Fruit fly (Drosophila melanogaster) whole organism, embryonic: ENCODE data around the gene Grx5.
A peak's percentile ranks its signal among the peaks of the same experiment; 100 is the strongest.

ENCODE experiments used
- CG10366 ChIP-seq: fragments of 200-800 bp; sonication (Bioruptor generic); IDR thresholded peaks from 2 replicates; pipeline ENCODE4 v1.3.6; 2022; ENCODE audit warnings: missing biosample characterization, missing genetic modification characterization
- CG10654 ChIP-seq: fragments of 200-800 bp; sonication (Bioruptor generic); optimal IDR thresholded peaks from 2 replicates; lab custom pipeline; 2016; ENCODE audit warnings: missing biosample characterization, missing genetic modification characterization
- CG10959 ChIP-seq: fragments of 200-800 bp; sonication (Bioruptor generic); IDR thresholded peaks from 2 replicates; pipeline ENCODE4 v1.3.6; 2022; ENCODE audit warnings: missing biosample characterization, missing genetic modification characterization
- CG11085 ChIP-seq: fragments of 200-800 bp; sonication (Bioruptor generic); IDR thresholded peaks from 2 replicates; pipeline ENCODE4 v1.3.6; 2022; ENCODE audit warnings: missing biosample characterization, missing genetic modification characterization
- CG11398 ChIP-seq: fragments of 200-800 bp; sonication (Bioruptor generic); optimal IDR thresholded peaks from 2 replicates; lab custom pipeline; 2016; ENCODE audit warnings: missing biosample characterization, missing genetic modification characterization
- CG12071 ChIP-seq: fragments of 200-800 bp; sonication (Bioruptor generic); optimal IDR thresholded peaks from 3 replicates; lab custom pipeline; 2018; ENCODE audit warnings: missing biosample characterization, mild to moderate bottlenecking, missing genetic modification characterization
- CG12104 ChIP-seq: fragments of 200-800 bp; sonication (Bioruptor generic); optimal IDR thresholded peaks from 3 replicates; lab custom pipeline; 2016; ENCODE audit warnings: missing biosample characterization, missing genetic modification characterization
- CG13123 ChIP-seq: fragments of 200-800 bp; sonication (Bioruptor generic); optimal IDR thresholded peaks from 2 replicates; lab custom pipeline; 2016; ENCODE audit warnings: missing biosample characterization, missing genetic modification characterization
- CG13424 ChIP-seq: fragments of 200-800 bp; sonication (Bioruptor generic); optimal IDR thresholded peaks from 2 replicates; lab custom pipeline; 2019; ENCODE audit warnings: missing biosample characterization, mild to moderate bottlenecking, missing genetic modification characterization, moderate library complexity
- CG15011 ChIP-seq: fragments of 200-800 bp; sonication (Bioruptor generic); optimal IDR thresholded peaks from 3 replicates; lab custom pipeline; 2018; ENCODE audit warnings: missing biosample characterization, mild to moderate bottlenecking, missing genetic modification characterization
- CG18011 ChIP-seq: fragments of 200-800 bp; sonication (Bioruptor generic); optimal IDR thresholded peaks from 2 replicates; lab custom pipeline; 2017; ENCODE audit warnings: missing biosample characterization, missing genetic modification characterization, mild to moderate bottlenecking, moderate library complexity, missing genotype
- CG1832 ChIP-seq: fragments of 200-800 bp; sonication (Bioruptor generic); optimal IDR thresholded peaks from 2 replicates; lab custom pipeline; 2017; ENCODE audit warnings: missing biosample characterization, mild to moderate bottlenecking, missing genetic modification characterization, inconsistent platforms
- CG32532 ChIP-seq: fragments of 200-800 bp; sonication (Bioruptor generic); IDR thresholded peaks from 2 replicates; pipeline ENCODE4 v1.3.6; 2022; ENCODE audit warnings: missing biosample characterization, missing genetic modification characterization
- CG33557 ChIP-seq: fragments of 200-800 bp; sonication (Bioruptor generic); optimal IDR thresholded peaks from 2 replicates; lab custom pipeline; 2019; ENCODE audit warnings: missing biosample characterization, mild to moderate bottlenecking, missing genetic modification characterization, moderate library complexity
- CG3726 ChIP-seq: fragments of 200-800 bp; sonication (Bioruptor generic); IDR thresholded peaks from 3 replicates; pipeline ENCODE4, ENCODE4 v1.3.6; 2022; ENCODE audit warnings: missing biosample characterization, missing genetic modification characterization
- CG4328 ChIP-seq: fragments of 200-800 bp; sonication (Bioruptor generic); optimal IDR thresholded peaks from 3 replicates; lab custom pipeline; 2017; ENCODE audit warnings: missing biosample characterization, missing genetic modification reagents, missing genetic modification characterization
- CG4617 ChIP-seq: fragments of 200-800 bp; sonication (Bioruptor generic); optimal IDR thresholded peaks from 3 replicates; lab custom pipeline; 2016; ENCODE audit warnings: missing biosample characterization, missing genetic modification characterization, borderline replicate concordance
- CG5180 ChIP-seq: fragments of 200-800 bp; sonication (Bioruptor generic); optimal IDR thresholded peaks from 3 replicates; lab custom pipeline; 2017; ENCODE audit warnings: missing biosample characterization, missing genetic modification characterization, mild to moderate bottlenecking, moderate library complexity, missing genetic modification reagents
- CG6854 ChIP-seq: fragments of 200-800 bp; sonication (Bioruptor generic); optimal IDR thresholded peaks from 3 replicates; lab custom pipeline; 2017; ENCODE audit warnings: missing biosample characterization, mild to moderate bottlenecking, missing genetic modification characterization
- CG7556 ChIP-seq: fragments of 200-800 bp; sonication (Bioruptor generic); optimal IDR thresholded peaks from 2 replicates; lab custom pipeline; 2017; ENCODE audit warnings: missing biosample characterization, mild to moderate bottlenecking, missing genetic modification characterization
- CG8290 ChIP-seq, 3 experiments: fragments of 200-800 bp; sonication (Bioruptor generic); optimal IDR thresholded peaks; 2 replicates each; lab custom pipeline; 2016 to 2019; ENCODE audit warnings: missing biosample characterization in 3 of 3, missing genetic modification characterization in 3 of 3, mild to moderate bottlenecking in 2 of 3, moderate library complexity in 1 of 3
- CG9609 ChIP-seq: fragments of 200-800 bp; sonication (Bioruptor generic); optimal IDR thresholded peaks from 3 replicates; lab custom pipeline; 2016; ENCODE audit warnings: missing biosample characterization, missing genetic modification characterization
- CG9727 ChIP-seq: fragments of 200-800 bp; sonication (Bioruptor generic); optimal IDR thresholded peaks from 3 replicates; lab custom pipeline; 2017; ENCODE audit warnings: missing biosample characterization, mild to moderate bottlenecking, missing genetic modification characterization
- D ChIP-seq, 2 experiments: fragments of 200-800 bp in 1 of 2; fragments of >200 bp in 1 of 2; sonication (Bioruptor generic) in 1 of 2; optimal IDR thresholded peaks; 2 replicates in 1 of 2; 3 replicates in 1 of 2; lab custom pipeline; 2017; ENCODE audit warnings: mild to moderate bottlenecking in 1 of 2, missing biosample characterization in 1 of 2, missing genetic modification characterization in 1 of 2, missing genetic modification reagents in 1 of 2
- ERR ChIP-seq: fragments of 200-800 bp; sonication (Bioruptor generic); optimal IDR thresholded peaks from 2 replicates; lab custom pipeline; 2016; ENCODE audit warnings: missing biosample characterization, missing genetic modification characterization
- Fer1 ChIP-seq: fragments of 200-800 bp; sonication (Bioruptor generic); optimal IDR thresholded peaks from 2 replicates; lab custom pipeline; 2017; ENCODE audit warnings: missing biosample characterization, mild to moderate bottlenecking, missing genetic modification characterization
- Hmr ChIP-seq: fragments of 200-800 bp; sonication (Bioruptor generic); optimal IDR thresholded peaks from 3 replicates; lab custom pipeline; 2017; ENCODE audit warnings: mild to moderate bottlenecking, missing biosample characterization, missing genetic modification reagents, missing genetic modification characterization
- Hr39 ChIP-seq: fragments of >200 bp; optimal IDR thresholded peaks from 2 replicates; lab custom pipeline; 2017
- Mad ChIP-seq: fragments of 200-800 bp; sonication (Bioruptor generic); optimal IDR thresholded peaks from 2 replicates; lab custom pipeline; 2016; ENCODE audit warnings: missing biosample characterization, missing genetic modification characterization
- Max ChIP-seq: fragments of 200-800 bp; sonication (Bioruptor generic); optimal IDR thresholded peaks from 2 replicates; lab custom pipeline; 2016; ENCODE audit warnings: missing biosample characterization, mild to moderate bottlenecking, missing genetic modification characterization
- Mrtf ChIP-seq: fragments of 200-800 bp; sonication (Bioruptor generic); IDR thresholded peaks from 3 replicates; pipeline ENCODE4 v1.3.6; 2022; ENCODE audit warnings: missing biosample characterization, missing genetic modification characterization
- Vsx1 ChIP-seq: fragments of 200-800 bp; sonication (Bioruptor generic); optimal IDR thresholded peaks from 2 replicates; lab custom pipeline; 2017; ENCODE audit warnings: missing biosample characterization, mild to moderate bottlenecking, missing genetic modification characterization, missing genetic modification reagents
- Xbp1 ChIP-seq: fragments of 200-800 bp; sonication (Bioruptor generic); optimal IDR thresholded peaks from 3 replicates; lab custom pipeline; 2016; ENCODE audit warnings: missing biosample characterization, mild to moderate bottlenecking, missing genetic modification characterization
- ato ChIP-seq: fragments of 200-800 bp; sonication (Bioruptor generic); IDR thresholded peaks from 2 replicates; pipeline ENCODE4 v1.3.6; 2022; ENCODE audit warnings: missing biosample characterization, missing genetic modification characterization; ENCODE audit not compliant: partially characterized antibody
- bbx ChIP-seq: fragments of 200-800 bp; sonication (Bioruptor generic); IDR thresholded peaks from 2 replicates; pipeline ENCODE4 v1.3.6; 2022; ENCODE audit warnings: missing biosample characterization, missing genetic modification characterization; ENCODE audit not compliant: partially characterized antibody
- bigmax ChIP-seq: fragments of 200-800 bp; sonication (Bioruptor generic); optimal IDR thresholded peaks from 2 replicates; lab custom pipeline; 2018; ENCODE audit warnings: missing biosample characterization, mild to moderate bottlenecking, missing genetic modification characterization
- caup ChIP-seq: fragments of 200-800 bp; sonication (Bioruptor generic); optimal IDR thresholded peaks from 3 replicates; lab custom pipeline; 2017; ENCODE audit warnings: missing biosample characterization, mild to moderate bottlenecking, missing genetic modification characterization, moderate library complexity; ENCODE audit not compliant: severe bottlenecking
- crc ChIP-seq: fragments of 200-800 bp; sonication (Bioruptor generic); optimal IDR thresholded peaks from 2 replicates; lab custom pipeline; 2016; ENCODE audit warnings: missing biosample characterization, missing genetic modification characterization
- gem ChIP-seq: fragments of 200-800 bp; sonication (Bioruptor generic); optimal IDR thresholded peaks from 2 replicates; lab custom pipeline; 2019; ENCODE audit warnings: missing biosample characterization, mild to moderate bottlenecking, missing genetic modification characterization, moderate library complexity
- hbn ChIP-seq: fragments of 200-800 bp; sonication (Bioruptor generic); IDR thresholded peaks from 2 replicates; pipeline ENCODE4 v1.3.6; 2022; ENCODE audit warnings: missing biosample characterization, missing genetic modification characterization; ENCODE audit not compliant: partially characterized antibody
- ind ChIP-seq: fragments of 200-800 bp; sonication (Bioruptor generic); optimal IDR thresholded peaks from 3 replicates; lab custom pipeline; 2016; ENCODE audit warnings: missing biosample characterization, missing genetic modification characterization
- jigr1 ChIP-seq: fragments of 200-800 bp; sonication (Bioruptor generic); IDR thresholded peaks from 3 replicates; pipeline ENCODE4 v1.3.6; 2022; ENCODE audit warnings: missing biosample characterization, missing genetic modification characterization
- jing ChIP-seq: fragments of 200-800 bp; sonication (Bioruptor generic); optimal IDR thresholded peaks from 2 replicates; lab custom pipeline; 2018; ENCODE audit warnings: missing biosample characterization, mild to moderate bottlenecking, missing genetic modification characterization
- kah ChIP-seq: fragments of 200-800 bp; sonication (Bioruptor generic); optimal IDR thresholded peaks from 2 replicates; lab custom pipeline; 2018; ENCODE audit warnings: missing biosample characterization, mild to moderate bottlenecking, missing genetic modification characterization
- phol ChIP-seq: fragments of 200-800 bp; sonication (Bioruptor generic); optimal IDR thresholded peaks from 3 replicates; lab custom pipeline; 2018; ENCODE audit warnings: missing biosample characterization, mild to moderate bottlenecking, missing genetic modification characterization, moderate library complexity
- ranshi ChIP-seq: fragments of 200-800 bp; sonication (Bioruptor generic); IDR thresholded peaks from 2 replicates; pipeline ENCODE4 v1.3.6; 2022; ENCODE audit warnings: missing biosample characterization, missing genetic modification characterization
- slbo ChIP-seq: fragments of 200-800 bp; sonication (Bioruptor generic); IDR thresholded peaks from 2 replicates; pipeline ENCODE4 v1.3.6; 2022; ENCODE audit warnings: missing biosample characterization, missing genetic modification characterization
- slou ChIP-seq: fragments of 200-800 bp; sonication (Bioruptor generic); optimal IDR thresholded peaks from 3 replicates; lab custom pipeline; 2016; ENCODE audit warnings: missing biosample characterization, missing genetic modification characterization
- vfl ChIP-seq: fragments of 200-800 bp; sonication (Bioruptor generic); optimal IDR thresholded peaks from 2 replicates; lab custom pipeline; 2016; ENCODE audit warnings: missing biosample characterization, missing genetic modification characterization
- wor ChIP-seq: fragments of 200-800 bp; sonication (Bioruptor generic); IDR thresholded peaks from 2 replicates; pipeline ENCODE4 v1.3.6; 2022; ENCODE audit warnings: missing biosample characterization, missing genetic modification characterization
- z ChIP-seq: fragments of 200-800 bp; sonication (Bioruptor generic); IDR thresholded peaks from 3 replicates; pipeline ENCODE4 v1.3.6; 2022; ENCODE audit warnings: missing biosample characterization, missing genetic modification characterization

The Grx5 gene

dm6 chrX:14812239-14812638, 25.8 kb downstream of the Grx5 start (continued):
- TF ChIP-seq CG13123 (GFP tag; lab: Kevin White, UChicago) (no peak), CG10366 (GFP tag; lab: Robert Waterston, UW) (no peak), CG10959 (GFP tag; lab: Robert Waterston, UW) (no peak), caup (GFP tag; lab: Kevin White, UChicago) (no peak), CG9609 (GFP tag; lab: Kevin White, UChicago) (no peak), CG4617 (GFP tag; lab: Kevin White, UChicago) (no peak), CG3726 (no peak), CG6854 (no peak), ERR (GFP tag; lab: Kevin White, UChicago) (no peak), CG7556 (no peak), CG1832 (GFP tag; lab: Kevin White, UChicago) (no peak), slou (no peak), D (optimal IDR thresholded peaks at IDR 0.05; lab: Kevin White, UChicago) (no peak), D (GFP tag; optimal IDR thresholded peaks at IDR 0.05; lab: Kevin White, UChicago) (no peak), Max (GFP tag; lab: Kevin White, UChicago) (no peak), CG11398 (GFP tag; lab: Kevin White, UChicago) (no peak), gem (tag; lab: Kevin White, UChicago) (peak; percentile 18), Hmr (GFP tag; lab: Kevin White, UChicago) (no peak), CG18011 (GFP tag; lab: Kevin White, UChicago) (no peak), CG8290 (GFP tag; optimal IDR thresholded peaks at IDR 0.05; lab: Kevin White, UChicago) (no peak), CG8290 (tag; optimal IDR thresholded peaks at IDR 0.05; lab: Kevin White, UChicago) (no peak), CG33557 (GFP tag; lab: Kevin White, UChicago) (no peak), CG9727 (GFP tag; lab: Kevin White, UChicago) (no peak), Hr39 (no peak), Fer1 (GFP tag; lab: Kevin White, UChicago) (no peak), CG4328 (GFP tag; lab: Kevin White, UChicago) (no peak), Mrtf (GFP tag; lab: Robert Waterston, UW) (no peak), ranshi (GFP tag; lab: Robert Waterston, UW) (0 out of 2 replicates have a peak, but pooled peaks have one; percentile 20), hbn (no peak), CG12104 (no peak), ato (no peak), jigr1 (GFP tag; lab: Robert Waterston, UW) (no peak), z (GFP tag; lab: Robert Waterston, UW) (no peak), wor (no peak), bbx (no peak), CG10654 (no peak), crc (GFP tag; lab: Kevin White, UChicago) (no peak), ind (GFP tag; lab: Kevin White, UChicago) (peak; percentile 5), CG13424 (tag; lab: Kevin White, UChicago) (no peak), CG5180 (GFP tag; lab: Kevin White, UChicago) (no peak), CG12071 (no peak), Xbp1 (GFP tag; lab: Kevin White, UChicago) (no peak), kah (GFP tag; lab: Kevin White, UChicago) (no peak), phol (no peak), CG32532 (GFP tag; lab: Robert Waterston, UW) (peak; percentile 18; the same call in 1 of the 2 replicates), jing (GFP tag; lab: Kevin White, UChicago) (no peak), CG15011 (no peak), Mad (GFP tag; lab: Kevin White, UChicago) (no peak), bigmax (GFP tag; lab: Kevin White, UChicago) (no peak), vfl (GFP tag; lab: Kevin White, UChicago) (no peak), slbo (GFP tag; lab: Robert Waterston, UW) (peak; percentile 54), CG11085 (GFP tag; lab: Robert Waterston, UW) (no peak), Vsx1 (GFP tag; lab: Kevin White, UChicago) (no peak)
